Worm (Caenorhabditis elegans) whole organism, young adult: Measurements from ENCODE around the gene nac-3.

Source experiments
- B0019.2 ChIP-seq: fragments of 200-800 bp; sonication (Bioruptor generic); conservative IDR thresholded peaks from 2 replicates; pipeline ENCODE4 v1.3.6; 2022; ENCODE audit warnings: missing genetic modification reagents, missing genetic modification characterization, missing compliant biosample characterization
- C06A6.2 ChIP-seq: fragments of 200-800 bp; sonication (Bioruptor generic); conservative IDR thresholded peaks from 2 replicates; pipeline ENCODE4 v1.3.6; 2022; ENCODE audit warnings: missing genetic modification characterization, missing compliant biosample characterization
- F22D6.2 ChIP-seq: sonication (generic microtip); optimal IDR thresholded peaks from 2 replicates; lab custom pipeline; 2016; ENCODE audit warnings: mild to moderate bottlenecking, missing genetic modification characterization, missing compliant biosample characterization
- F33H1.4 ChIP-seq: fragments of 200-800 bp; sonication (Bioruptor generic); IDR thresholded peaks from 2 replicates; pipeline ENCODE4 v1.3.6; 2022; ENCODE audit warnings: missing genetic modification reagents, missing genetic modification characterization, missing compliant biosample characterization
- F37B4.10 ChIP-seq: fragments of 200-800 bp; sonication (Bioruptor generic); IDR thresholded peaks from 2 replicates; pipeline ENCODE4 v1.3.6; 2022; ENCODE audit warnings: missing genetic modification characterization, missing compliant biosample characterization
- K12H6.12 ChIP-seq: fragments of 200-800 bp; sonication (Bioruptor generic); optimal IDR thresholded peaks from 2 replicates; lab custom pipeline; 2018; ENCODE audit warnings: mild to moderate bottlenecking, missing genetic modification characterization, missing compliant biosample characterization
- T07F8.4 ChIP-seq: sonication (generic microtip); optimal IDR thresholded peaks from 2 replicates; lab custom pipeline; 2016; ENCODE audit warnings: mild to moderate bottlenecking, missing genetic modification characterization, moderate library complexity, missing compliant biosample characterization
- Y56A3A.18 ChIP-seq: fragments of 200-800 bp; sonication (Bioruptor generic); IDR thresholded peaks from 2 replicates; pipeline ENCODE4 v1.3.6; 2022; ENCODE audit warnings: missing genetic modification reagents, missing genetic modification characterization, missing compliant biosample characterization
- Y79H2A.3 ChIP-seq: fragments of 200-800 bp; sonication (Bioruptor generic); conservative IDR thresholded peaks from 2 replicates; pipeline ENCODE4 v1.3.6; 2022; ENCODE audit warnings: missing genetic modification reagents, missing genetic modification characterization, missing compliant biosample characterization
- Y95B8A.8 ChIP-seq: fragments of 200-800 bp; sonication (Bioruptor generic); IDR thresholded peaks from 2 replicates; pipeline ENCODE4 v1.3.6; 2022; ENCODE audit warnings: missing genetic modification reagents, missing genetic modification characterization, missing compliant biosample characterization
- attf-3 ChIP-seq: fragments of 200-800 bp; sonication (Bioruptor generic); conservative IDR thresholded peaks from 2 replicates; pipeline ENCODE4 v1.3.6; 2022; ENCODE audit warnings: missing genetic modification reagents, missing genetic modification characterization, missing compliant biosample characterization
- attf-5 ChIP-seq: fragments of 200-800 bp; sonication (Bioruptor generic); optimal IDR thresholded peaks from 2 replicates; lab custom pipeline; 2018; ENCODE audit warnings: mild to moderate bottlenecking, missing genetic modification characterization, missing compliant biosample characterization
- cebp-1 ChIP-seq, 2 experiments: fragments of 200-800 bp in 1 of 2; sonication (Bioruptor generic) in 1 of 2; sonication (generic microtip) in 1 of 2; IDR thresholded peaks in 1 of 2; optimal IDR thresholded peaks in 1 of 2; 2 replicates each; pipeline versions ENCODE4 v1.3.6 to Lab custom; 2017 to 2022; ENCODE audit warnings: missing compliant biosample characterization in 2 of 2, missing genetic modification characterization in 2 of 2, mild to moderate bottlenecking in 1 of 2, missing genetic modification reagents in 1 of 2, moderate library complexity in 1 of 2
- cebp-2 ChIP-seq: fragments of 200-800 bp; sonication (Bioruptor generic); IDR thresholded peaks from 2 replicates; pipeline ENCODE4 v1.3.6; 2022; ENCODE audit warnings: missing genetic modification characterization, missing compliant biosample characterization
- ceh-27 ChIP-seq: fragments of 200-800 bp; sonication (Bioruptor generic); optimal IDR thresholded peaks from 2 replicates; lab custom pipeline; 2018; ENCODE audit warnings: mild to moderate bottlenecking, missing genetic modification characterization, moderate library complexity, missing compliant biosample characterization
- ceh-40 ChIP-seq: fragments of 200-800 bp; sonication (Bioruptor generic); IDR thresholded peaks from 2 replicates; pipeline ENCODE4 v1.3.6; 2022; ENCODE audit warnings: missing genetic modification characterization, missing compliant biosample characterization
- ceh-79 ChIP-seq: sonication (generic microtip); optimal IDR thresholded peaks from 2 replicates; lab custom pipeline; 2017; ENCODE audit warnings: mild to moderate bottlenecking, missing genetic modification characterization, missing compliant biosample characterization
- ceh-91 ChIP-seq: fragments of 200-800 bp; sonication (Bioruptor generic); IDR thresholded peaks from 2 replicates; pipeline ENCODE4 v1.3.6; 2022; ENCODE audit warnings: missing genetic modification reagents, missing genetic modification characterization, missing compliant biosample characterization
- dox-1 ChIP-seq: fragments of 200-800 bp; sonication (Bioruptor generic); IDR thresholded peaks from 2 replicates; pipeline ENCODE4 v1.3.6; 2022; ENCODE audit warnings: missing genetic modification reagents, missing genetic modification characterization, missing compliant biosample characterization
- ekl-4 ChIP-seq: fragments of 200-800 bp; sonication (Bioruptor generic); IDR thresholded peaks from 2 replicates; pipeline ENCODE4 v1.3.6; 2022; ENCODE audit warnings: missing genetic modification reagents, missing genetic modification characterization, missing compliant biosample characterization
- gei-17 ChIP-seq: fragments of 200-800 bp; sonication (Bioruptor generic); optimal IDR thresholded peaks from 2 replicates; lab custom pipeline; 2018; ENCODE audit warnings: mild to moderate bottlenecking, missing genetic modification characterization, missing compliant biosample characterization
- hmg-1.2 ChIP-seq: fragments of 200-800 bp; sonication (Bioruptor generic); IDR thresholded peaks from 2 replicates; pipeline ENCODE4 v1.3.6; 2022; ENCODE audit warnings: missing genetic modification reagents, missing genetic modification characterization, missing compliant biosample characterization
- hmg-20 ChIP-seq: fragments of 200-800 bp; sonication (Bioruptor generic); IDR thresholded peaks from 2 replicates; pipeline ENCODE4 v1.3.6; 2022; ENCODE audit warnings: missing genetic modification reagents, missing genetic modification characterization, missing compliant biosample characterization
- lag-1 ChIP-seq: fragments of 200-800 bp; sonication (Bioruptor generic); IDR thresholded peaks from 2 replicates; pipeline ENCODE4 v1.3.6; 2022; ENCODE audit warnings: missing genetic modification reagents, missing genetic modification characterization, missing compliant biosample characterization
- lin-35 ChIP-seq, 3 experiments: fragments of 150-350 bp in 2 of 3; sonication (generic microtip) in 1 of 3; optimal IDR thresholded peaks; 2 replicates each; lab custom pipeline; 2014 to 2018; ENCODE audit warnings: missing biosample characterization in 3 of 3, missing genetic modification characterization in 3 of 3, missing genetic modification reagents in 3 of 3
- lir-1 ChIP-seq: fragments of 200-800 bp; sonication (Bioruptor generic); conservative IDR thresholded peaks from 2 replicates; pipeline ENCODE4 v1.3.6; 2022; ENCODE audit warnings: missing genetic modification reagents, missing genetic modification characterization, missing compliant biosample characterization
- lsl-1 ChIP-seq: fragments of 200-800 bp; sonication (Bioruptor generic); optimal IDR thresholded peaks from 2 replicates; lab custom pipeline; 2018; ENCODE audit warnings: mild to moderate bottlenecking, missing genetic modification characterization, moderate library complexity, missing compliant biosample characterization
- madf-8 ChIP-seq: fragments of 200-800 bp; sonication (Bioruptor generic); conservative IDR thresholded peaks from 2 replicates; pipeline ENCODE4 v1.3.6; 2022; ENCODE audit warnings: missing genetic modification reagents, missing genetic modification characterization, missing compliant biosample characterization
- mcd-1 ChIP-seq: fragments of 200-800 bp; sonication (Bioruptor generic); IDR thresholded peaks from 2 replicates; pipeline ENCODE4 v1.3.6; 2022; ENCODE audit warnings: missing genetic modification reagents, missing genetic modification characterization, missing compliant biosample characterization
- mes-4 ChIP-seq: sonication (generic microtip); optimal IDR thresholded peaks from 2 replicates; lab custom pipeline; 2016; ENCODE audit warnings: missing genotype, missing genetic modification characterization, missing compliant biosample characterization
- nfyb-1 ChIP-seq: fragments of 200-800 bp; sonication (Bioruptor generic); IDR thresholded peaks from 2 replicates; pipeline ENCODE4 v1.3.6; 2022; ENCODE audit warnings: missing genetic modification reagents, missing genetic modification characterization, missing compliant biosample characterization
- nhr-27 ChIP-seq: fragments of 200-800 bp; sonication (Bioruptor generic); optimal IDR thresholded peaks from 2 replicates; lab custom pipeline; 2018; ENCODE audit warnings: mild to moderate bottlenecking, missing genetic modification characterization, moderate library complexity, missing compliant biosample characterization
- rcor-1 ChIP-seq: fragments of 200-800 bp; sonication (Bioruptor generic); IDR thresholded peaks from 2 replicates; pipeline ENCODE4 v1.3.6; 2022; ENCODE audit warnings: missing genetic modification reagents, missing genetic modification characterization, missing compliant biosample characterization
- rec-8 ChIP-seq, 2 experiments: sonication (generic microtip); optimal IDR thresholded peaks; 2 replicates each; lab custom pipeline; 2016; ENCODE audit warnings: mild to moderate bottlenecking in 2 of 2, missing genetic modification characterization in 2 of 2, missing genetic modification reagents in 2 of 2, missing genotype in 2 of 2, missing biosample characterization in 1 of 2, missing compliant biosample characterization in 1 of 2, moderate library complexity in 1 of 2
- rpc-1 ChIP-seq, 2 experiments: fragments of 150-350 bp in 1 of 2; sonication (generic microtip) in 1 of 2; optimal IDR thresholded peaks; 2 replicates each; lab custom pipeline; 2014 to 2018; ENCODE audit warnings: missing biosample characterization in 1 of 2, missing genetic modification characterization in 1 of 2, missing genetic modification reagents in 1 of 2, missing genotype in 1 of 2
- snpc-1.1 ChIP-seq: sonication (generic microtip); optimal IDR thresholded peaks from 2 replicates; lab custom pipeline; 2017; ENCODE audit warnings: missing genetic modification characterization, mild to moderate bottlenecking, missing compliant biosample characterization, antibody characterized with exemption, moderate library complexity, missing genotype, missing genetic modification reagents; ENCODE audit not compliant: insufficient read depth
- snpc-1.3 ChIP-seq: sonication (generic microtip); optimal IDR thresholded peaks from 2 replicates; lab custom pipeline; 2017; ENCODE audit warnings: missing genetic modification characterization, mild to moderate bottlenecking, missing compliant biosample characterization, antibody characterized with exemption, moderate library complexity, missing genotype, missing genetic modification reagents; ENCODE audit not compliant: insufficient read depth
- snpc-3.4 ChIP-seq: sonication (generic microtip); optimal IDR thresholded peaks from 2 replicates; lab custom pipeline; 2017; ENCODE audit warnings: missing genetic modification characterization, mild to moderate bottlenecking, missing compliant biosample characterization, antibody characterized with exemption, moderate library complexity, missing genotype, missing genetic modification reagents
- tbp1 ChIP-seq: fragments of 200-800 bp; sonication (Bioruptor generic); optimal IDR thresholded peaks from 2 replicates; lab custom pipeline; 2018; ENCODE audit warnings: mild to moderate bottlenecking, missing genetic modification characterization, missing compliant biosample characterization
- zfh-2 ChIP-seq: fragments of 200-800 bp; sonication (Bioruptor generic); conservative IDR thresholded peaks from 2 replicates; pipeline ENCODE4 v1.3.6; 2022; ENCODE audit warnings: missing genetic modification reagents, missing genetic modification characterization, missing compliant biosample characterization
- ztf-18 ChIP-seq: sonication (generic microtip); optimal IDR thresholded peaks from 2 replicates; lab custom pipeline; 2016; ENCODE audit warnings: missing genotype, mild to moderate bottlenecking, missing genetic modification characterization, missing compliant biosample characterization
- ztf-22 ChIP-seq: fragments of 200-800 bp; sonication (Bioruptor generic); optimal IDR thresholded peaks from 2 replicates; lab custom pipeline; 2018; ENCODE audit warnings: mild to moderate bottlenecking, missing genetic modification characterization, moderate library complexity, missing compliant biosample characterization
- ztf-26 ChIP-seq: sonication (generic microtip); optimal IDR thresholded peaks from 2 replicates; lab custom pipeline; 2017; ENCODE audit warnings: missing genetic modification characterization, missing compliant biosample characterization

Gene nac-3

DNA sequence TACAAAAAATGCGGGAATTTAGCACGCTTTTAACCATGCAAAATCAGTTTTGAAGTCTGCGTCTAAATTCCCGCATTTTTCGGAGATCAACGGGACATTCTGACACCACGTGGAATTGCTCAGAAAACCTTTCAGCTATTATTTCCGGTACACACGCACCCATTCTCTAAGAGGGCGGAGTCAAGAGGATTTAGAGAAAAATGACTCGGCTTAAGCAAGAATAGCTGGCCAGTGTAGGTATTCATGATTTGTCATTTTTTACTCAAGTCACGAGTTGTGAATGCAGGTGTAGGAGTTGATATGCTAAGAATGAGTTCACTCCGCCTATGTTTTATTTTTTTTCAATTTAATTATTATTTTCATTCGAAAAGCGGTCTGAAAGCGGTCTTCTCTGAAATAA lies 1.9 kb upstream of the nac-3 start:
- TF ChIP-seq ceh-79 (tag; lab: Kevin White, UChicago), result no peak
- no peak for TF ChIP-seq F22D6.2 (tag; lab: Kevin White, UChicago)
- no peak for TF ChIP-seq T07F8.4
- TF ChIP-seq lir-1, result no peak
- no peak for TF ChIP-seq madf-8 (GFP tag; lab: Robert Waterston, UW)
- no peak for TF ChIP-seq F37B4.10 (GFP tag; lab: Robert Waterston, UW)
- no peak for TF ChIP-seq Y56A3A.18 (GFP tag; lab: Robert Waterston, UW)
- TF ChIP-seq attf-3, result no peak
- no peak for TF ChIP-seq snpc-1.3 (tag; lab: Kevin White, UChicago)
- TF ChIP-seq ceh-91, result no peak

DNA sequence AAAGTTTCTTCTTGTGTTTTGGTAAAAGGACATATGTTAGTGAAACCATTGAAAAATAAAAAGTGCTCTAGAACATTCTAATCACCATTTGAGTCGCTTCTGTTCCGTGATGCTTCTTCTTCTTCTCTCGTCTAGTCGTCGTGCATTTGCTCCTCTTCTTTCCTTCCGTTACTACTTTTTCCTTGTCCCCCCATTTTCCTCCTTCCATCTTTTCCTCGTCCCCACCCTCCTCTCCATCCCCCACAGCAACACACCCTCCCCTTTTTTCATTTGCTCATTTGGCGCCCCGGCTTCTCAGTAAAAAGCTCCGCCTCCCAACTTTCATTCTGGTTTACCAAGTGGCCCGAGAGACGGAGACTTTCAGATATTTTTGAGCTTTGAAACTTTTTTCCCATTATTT lies 876 bp upstream of the nac-3 start:
- TF ChIP-seq snpc-3.4 (no peak), F22D6.2 (tag; lab: Kevin White, UChicago) (no peak), lag-1 (GFP tag; lab: Robert Waterston, UW) (no peak), hmg-20 (no peak), ztf-18 (tag; lab: Kevin White, UChicago) (no peak), zfh-2 (GFP tag; lab: Robert Waterston, UW) (peak; percentile 88), lsl-1 (GFP tag; lab: Kevin White, UChicago) (no peak), cebp-1 (GFP tag; IDR thresholded peaks at IDR 0.05; lab: Robert Waterston, UW) (no peak), cebp-1 (tag; optimal IDR thresholded peaks at IDR 0.05; lab: Kevin White, UChicago) (peak; percentile 38), C06A6.2 (GFP tag; lab: Robert Waterston, UW) (no peak), nfyb-1 (GFP tag; lab: Robert Waterston, UW) (0 out of 2 replicates have a peak, but pooled peaks have one; percentile 23), K12H6.12 (peak; percentile 72), F33H1.4 (no peak), dox-1 (GFP tag; lab: Robert Waterston, UW) (no peak), attf-3 (no peak), B0019.2 (GFP tag; lab: Robert Waterston, UW) (no peak), tbp1 (GFP tag; lab: Kevin White, UChicago) (no peak), gei-17 (GFP tag; lab: Kevin White, UChicago) (no peak), mcd-1 (GFP tag; lab: Robert Waterston, UW) (0 out of 2 replicates have a peak, but pooled peaks have one; percentile 14), ceh-40 (GFP tag; lab: Robert Waterston, UW) (no peak), attf-5 (GFP tag; lab: Kevin White, UChicago) (peak; percentile 14), rpc-1 (optimal IDR thresholded peaks at IDR 0.05; lab: Kevin White, UChicago) (no peak), rpc-1 (tag; optimal IDR thresholded peaks at IDR 0.05; lab: Kevin White, UChicago) (no peak), ztf-22 (GFP tag; lab: Kevin White, UChicago) (peak; percentile 25), rec-8 (tag; optimal IDR thresholded peaks at IDR 0.05; lab: Kevin White, UChicago) (no peak)
- TF ChIP-seq, all 124 proteins: peak for 7

- TF ChIP-seq F33H1.4 (no peak), C06A6.2 (GFP tag; lab: Robert Waterston, UW) (no peak), cebp-1 (GFP tag; IDR thresholded peaks at IDR 0.05; lab: Robert Waterston, UW) (no peak), cebp-1 (tag; optimal IDR thresholded peaks at IDR 0.05; lab: Kevin White, UChicago) (peak; percentile 33), ztf-26 (no peak), ekl-4 (0 out of 2 replicates have a peak, but pooled peaks have one; percentile 29), mes-4 (tag; lab: Kevin White, UChicago) (no peak), nhr-27 (tag; lab: Kevin White, UChicago) (no peak), K12H6.12 (peak; percentile 49), rcor-1 (GFP tag; lab: Robert Waterston, UW) (0 out of 2 replicates have a peak, but pooled peaks have one; percentile 8), nfyb-1 (GFP tag; lab: Robert Waterston, UW) (peak; percentile 63; the same call in 1 of the 2 replicates), snpc-1.1 (tag; lab: Kevin White, UChicago) (no peak), lin-35 (GFP tag; optimal IDR thresholded peaks at IDR 0.05; lab: Kevin White, UChicago) (peak in 1 of 3 experiments; percentile 27), cebp-2 (GFP tag; lab: Robert Waterston, UW) (no peak), hmg-1.2 (GFP tag; lab: Robert Waterston, UW) (peak; percentile 34; the same call in 1 of the 2 replicates), ztf-18 (tag; lab: Kevin White, UChicago) (no peak), Y79H2A.3 (GFP tag; lab: Robert Waterston, UW) (no peak), Y95B8A.8 (GFP tag; lab: Robert Waterston, UW) (no peak), ceh-27 (peak; percentile 2), dox-1 (GFP tag; lab: Robert Waterston, UW) (no peak)
These were observed 408 bp downstream of the nac-3 start for ce11 chrIII:10153003-10153402.
